Worm (Caenorhabditis elegans) whole organism, L1 larva: ENCODE data around the gene R05G6.4.
A peak's percentile ranks its signal among the peaks of the same experiment; 100 is the strongest.
"Not testable (repeated sequence)": the region's sequence is repeated elsewhere in the genome, so short reads cannot be mapped to it uniquely, and the experiment has no call there.

Experiments
- C16A3.4 ChIP-seq: fragments of 150-350 bp; optimal IDR thresholded peaks from 2 replicates; lab custom pipeline; 2014; ENCODE audit warnings: missing biosample characterization, missing genetic modification characterization
- F16B12.6 ChIP-seq: fragments of 150-350 bp; optimal IDR thresholded peaks from 2 replicates; lab custom pipeline; 2014; ENCODE audit warnings: missing biosample characterization, missing genetic modification characterization
- Y116A8C.19 ChIP-seq: sonication (generic microtip); optimal IDR thresholded peaks from 2 replicates; lab custom pipeline; 2016; ENCODE audit warnings: missing compliant biosample characterization, missing genetic modification characterization, borderline replicate concordance
- blmp-1 ChIP-seq: fragments of 150-350 bp; optimal IDR thresholded peaks from 2 replicates; lab custom pipeline; 2014; ENCODE audit warnings: missing biosample characterization, missing genetic modification characterization
- ceh-82 ChIP-seq, 3 experiments: fragments of 150-350 bp in 1 of 3; sonication (generic microtip) in 2 of 3; optimal IDR thresholded peaks; 2 replicates each; lab custom pipeline; 2014 to 2017; ENCODE audit warnings: missing biosample characterization in 3 of 3, missing genetic modification characterization in 3 of 3
- dpl-1 ChIP-seq, 3 experiments: fragments of 150-350 bp in 2 of 3; sonication (generic microtip) in 1 of 3; optimal IDR thresholded peaks; 2 replicates each; lab custom pipeline; 2014 to 2017; ENCODE audit warnings: missing biosample characterization in 3 of 3, missing genetic modification characterization in 3 of 3, missing genetic modification reagents in 3 of 3
- efl-1 ChIP-seq, 4 experiments: fragments of 150-350 bp; optimal IDR thresholded peaks in 3 of 4; peaks in 1 of 4; 1 replicate in 1 of 4; 2 replicates in 3 of 4; lab custom pipeline; 2014; ENCODE audit warnings: missing biosample characterization in 2 of 4, missing genetic modification characterization in 2 of 4, missing genetic modification reagents in 2 of 4
- fkh-10 ChIP-seq: sonication (generic microtip); optimal IDR thresholded peaks from 2 replicates; lab custom pipeline; 2017; ENCODE audit warnings: missing biosample characterization, missing genetic modification reagents, missing genetic modification characterization
- isw-1 ChIP-seq: fragments of 200-800 bp; sonication (Bioruptor generic); IDR thresholded peaks from 2 replicates; pipeline ENCODE4 v1.3.6; 2022; ENCODE audit warnings: missing genetic modification characterization, missing compliant biosample characterization
- lin-14 ChIP-seq: fragments of 200-800 bp; sonication (Bioruptor generic); optimal IDR thresholded peaks from 2 replicates; lab custom pipeline; 2018; ENCODE audit warnings: mild to moderate bottlenecking, missing genetic modification characterization, moderate library complexity, missing compliant biosample characterization
- lin-15B ChIP-seq: fragments of 150-350 bp; sonication (generic microtip); optimal IDR thresholded peaks from 3 replicates; lab custom pipeline; 2014; ENCODE audit warnings: missing biosample characterization, missing genetic modification characterization
- lin-35 ChIP-seq, 2 experiments: fragments of 150-350 bp; optimal IDR thresholded peaks; 2 replicates each; lab custom pipeline; 2014; ENCODE audit warnings: missing biosample characterization in 2 of 2, missing genetic modification characterization in 2 of 2, missing genetic modification reagents in 2 of 2
- lin-39 ChIP-seq: fragments of 150-350 bp; optimal IDR thresholded peaks from 2 replicates; lab custom pipeline; 2014; ENCODE audit warnings: missing biosample characterization, missing genetic modification reagents, missing genetic modification characterization
- lsy-2 ChIP-seq, 2 experiments: fragments of 150-350 bp; optimal IDR thresholded peaks; 2 replicates each; lab custom pipeline; 2014; ENCODE audit warnings: missing biosample characterization in 2 of 2, missing genetic modification characterization in 2 of 2
- mep-1 ChIP-seq: fragments of 150-350 bp; optimal IDR thresholded peaks from 2 replicates; lab custom pipeline; 2014; ENCODE audit warnings: missing biosample characterization, missing genetic modification characterization
- nhr-12 ChIP-seq: sonication (generic microtip); optimal IDR thresholded peaks from 2 replicates; lab custom pipeline; 2017; ENCODE audit warnings: missing biosample characterization, missing genetic modification characterization
- nhr-237 ChIP-seq: fragments of 150-350 bp; optimal IDR thresholded peaks from 2 replicates; lab custom pipeline; 2014; ENCODE audit warnings: missing biosample characterization, missing genetic modification characterization
- nhr-47 ChIP-seq: sonication (generic microtip); optimal IDR thresholded peaks from 2 replicates; lab custom pipeline; 2016; ENCODE audit warnings: mild to moderate bottlenecking, missing genetic modification characterization, moderate library complexity, missing compliant biosample characterization
- nhr-77 ChIP-seq: fragments of 150-350 bp; optimal IDR thresholded peaks from 2 replicates; lab custom pipeline; 2014; ENCODE audit warnings: missing biosample characterization, missing genetic modification characterization
- nhr-84 ChIP-seq: sonication (generic microtip); optimal IDR thresholded peaks from 2 replicates; lab custom pipeline; 2017; ENCODE audit warnings: missing biosample characterization, missing genetic modification characterization
- rnt-1 ChIP-seq: sonication (generic microtip); optimal IDR thresholded peaks from 2 replicates; lab custom pipeline; 2016; ENCODE audit warnings: mild to moderate bottlenecking, missing genetic modification characterization, moderate library complexity, missing compliant biosample characterization
- skn-1 ChIP-seq: fragments of 150-350 bp; optimal IDR thresholded peaks from 2 replicates; lab custom pipeline; 2014; ENCODE audit warnings: missing biosample characterization, missing genetic modification characterization
- snpc-4 ChIP-seq: fragments of 150-350 bp; optimal IDR thresholded peaks from 2 replicates; lab custom pipeline; 2014; ENCODE audit warnings: missing biosample characterization, missing genetic modification characterization
- snu-23 ChIP-seq: sonication (generic microtip); optimal IDR thresholded peaks from 2 replicates; lab custom pipeline; 2016; ENCODE audit warnings: missing genetic modification characterization, missing compliant biosample characterization
- sup-37 ChIP-seq: fragments of 200-800 bp; sonication (Bioruptor generic); optimal IDR thresholded peaks from 2 replicates; lab custom pipeline; 2018; ENCODE audit warnings: mild to moderate bottlenecking, missing genetic modification characterization, missing compliant biosample characterization
- tbx-2 ChIP-seq: sonication (generic microtip); optimal IDR thresholded peaks from 2 replicates; lab custom pipeline; 2016; ENCODE audit warnings: missing genetic modification characterization, missing compliant biosample characterization

R05G6.4 gene

DNA sequence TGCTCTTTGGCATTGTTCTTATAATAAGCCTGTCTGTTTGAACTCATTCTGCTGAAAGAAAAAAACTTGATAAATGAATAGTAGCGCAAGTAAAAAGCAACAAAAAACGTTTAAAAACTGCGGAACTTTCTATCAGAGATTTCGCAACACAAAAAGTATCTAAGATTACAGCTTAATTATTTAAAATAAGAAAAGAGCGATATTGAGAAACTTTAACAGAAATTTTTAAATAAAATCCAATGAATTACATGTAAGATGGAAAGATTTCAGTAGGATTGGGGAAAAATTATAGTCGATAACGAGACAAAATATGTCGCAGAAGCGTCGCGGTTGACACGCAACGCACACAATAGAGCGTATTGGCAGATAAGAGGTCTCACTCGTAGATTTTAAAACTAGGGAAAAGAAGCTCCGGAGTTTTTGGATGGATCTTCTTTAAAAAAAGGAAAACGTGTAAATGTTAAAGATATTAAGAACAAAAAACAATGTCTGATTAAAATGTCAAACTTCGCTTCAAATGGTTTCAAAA lies 48.6 kb downstream of the R05G6.4 start, which contains the start of gene ima-3:
Gene ima-3 (minus strand): TSS at position 51 of the 529 bp plus-strand sequence.
- peak; percentile 28 for TF ChIP-seq mep-1 (tag; lab: Kevin White, UChicago)
- peak; percentile 87 for TF ChIP-seq C16A3.4 (tag; lab: Kevin White, UChicago)
- TF ChIP-seq skn-1 (tag; lab: Kevin White, UChicago), result peak; percentile 22
- no peak; the same call in 1 of the 2 replicates for TF ChIP-seq isw-1 (GFP tag; lab: Robert Waterston, UW)
- TF ChIP-seq rnt-1 (tag; lab: Kevin White, UChicago), result peak; percentile 41
- TF ChIP-seq nhr-77, result peak; percentile 48
- peak; percentile 8 to 86 for TF ChIP-seq lsy-2 (tag; optimal IDR thresholded peaks at IDR 0.05; lab: Kevin White, UChicago)
- TF ChIP-seq snu-23 (GFP tag; lab: Kevin White, UChicago), result peak; percentile 29
- no peak for TF ChIP-seq lin-39 (tag; lab: Kevin White, UChicago)
- TF ChIP-seq sup-37 (GFP tag; lab: Kevin White, UChicago), result no peak
- no peak for TF ChIP-seq fkh-10 (GFP tag; lab: Kevin White, UChicago)
- TF ChIP-seq Y116A8C.19 (tag; lab: Kevin White, UChicago), result no peak
- TF ChIP-seq F16B12.6, result peak; percentile 13
- peak; percentile 5 for TF ChIP-seq tbx-2 (tag; lab: Kevin White, UChicago)
- TF ChIP-seq blmp-1 (tag; lab: Kevin White, UChicago), result peak; percentile 69
- peak; percentile 40 to 63 for TF ChIP-seq efl-1 (optimal IDR thresholded peaks at IDR 0.05; lab: Kevin White, UChicago)
- TF ChIP-seq efl-1 (GFP tag; optimal IDR thresholded peaks at IDR 0.05 in 1 of 2; lab: Kevin White, UChicago), result peak in 1 of 2 experiments; percentile 33
- TF ChIP-seq lin-15B (tag; lab: Kevin White, UChicago), result peak; percentile 80
- TF ChIP-seq dpl-1 (GFP tag; optimal IDR thresholded peaks at IDR 0.05; lab: Kevin White, UChicago), result peak; percentile 4 to 67 (median 29)
- peak; percentile 16 for TF ChIP-seq lin-14 (GFP tag; lab: Kevin White, UChicago)
- peak; percentile 14 for TF ChIP-seq nhr-47 (tag; lab: Kevin White, UChicago)
- TF ChIP-seq ceh-82 (tag; optimal IDR thresholded peaks at IDR 0.05; lab: Kevin White, UChicago), result peak in 1 of 3 experiments; percentile 42
- TF ChIP-seq snpc-4 (tag; lab: Kevin White, UChicago), result peak; percentile 2
- TF ChIP-seq lin-35 (GFP tag; optimal IDR thresholded peaks at IDR 0.05; lab: Kevin White, UChicago), result peak; percentile 20 to 78
- no peak for TF ChIP-seq nhr-12 (tag; lab: Kevin White, UChicago)

DNA sequence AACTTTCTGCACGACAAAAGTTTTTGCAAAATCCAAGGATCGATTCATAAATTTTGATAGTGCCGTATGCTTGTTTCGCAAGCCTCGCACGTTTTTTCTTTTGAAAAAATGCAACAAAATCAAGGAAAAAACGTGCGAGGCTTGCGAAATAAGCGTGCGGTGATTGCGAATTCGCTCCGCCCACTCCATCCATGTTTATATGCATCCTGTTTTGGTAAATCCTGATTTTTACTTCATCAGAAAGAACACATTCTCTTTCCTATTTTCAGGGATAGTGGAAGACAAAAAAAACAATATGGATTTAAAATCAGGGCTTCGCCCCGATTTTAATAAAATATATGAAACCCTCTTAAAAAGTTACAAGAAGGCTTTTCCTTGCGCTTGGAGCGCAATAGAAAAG lies 50.8 kb downstream of the R05G6.4 start, which contains the start of gene F32E10.9:
Gene F32E10.9 (minus strand): TSS at position 101 of the 400 bp plus-strand sequence.
- TF ChIP-seq C16A3.4, nhr-84, nhr-237 (tag; lab: Kevin White, UChicago): not testable (repeated sequence)
